Worm (Caenorhabditis elegans) whole organism, L3 larva: ENCODE measurements around the gene ZK1320.9.

Experiments used
- ama-1 ChIP-seq: fragments of 150-350 bp; optimal IDR thresholded peaks from 2 replicates; lab custom pipeline; 2018
- elt-3 ChIP-seq, 3 experiments: fragments of 150-350 bp in 1 of 3; sonication (generic microtip) in 2 of 3; optimal IDR thresholded peaks; 2 replicates in 2 of 3; 4 replicates in 1 of 3; lab custom pipeline; 2014 to 2017; ENCODE audit warnings: missing biosample characterization in 3 of 3, missing genetic modification characterization in 3 of 3
- lin-15B ChIP-seq: fragments of 150-350 bp; optimal IDR thresholded peaks from 2 replicates; lab custom pipeline; 2014; ENCODE audit warnings: missing biosample characterization, missing genetic modification characterization
- nhr-237 ChIP-seq: fragments of 150-350 bp; optimal IDR thresholded peaks from 2 replicates; lab custom pipeline; 2014; ENCODE audit warnings: missing biosample characterization, missing genetic modification characterization
- nhr-28 ChIP-seq: fragments of 150-350 bp; optimal IDR thresholded peaks from 2 replicates; lab custom pipeline; 2014; ENCODE audit warnings: missing biosample characterization, missing genetic modification characterization
- nhr-43 ChIP-seq: sonication (generic microtip); optimal IDR thresholded peaks from 2 replicates; lab custom pipeline; 2016; ENCODE audit warnings: mild to moderate bottlenecking, missing genetic modification characterization, missing compliant biosample characterization; ENCODE audit not compliant: poor library complexity, severe bottlenecking
- nhr-76 ChIP-seq: fragments of 150-350 bp; sonication (generic microtip); optimal IDR thresholded peaks from 5 replicates; lab custom pipeline; 2014; ENCODE audit warnings: missing biosample characterization, missing genetic modification characterization
- skn-1 ChIP-seq: fragments of 150-350 bp; optimal IDR thresholded peaks from 2 replicates; lab custom pipeline; 2014; ENCODE audit warnings: missing biosample characterization, missing genetic modification characterization
- unc-39 ChIP-seq: sonication (generic microtip); optimal IDR thresholded peaks from 4 replicates; lab custom pipeline; 2017; ENCODE audit warnings: missing biosample characterization, missing genetic modification characterization
- unc-62 ChIP-seq: fragments of 150-350 bp; sonication (generic microtip); optimal IDR thresholded peaks from 4 replicates; lab custom pipeline; 2014; ENCODE audit warnings: missing biosample characterization, missing genetic modification reagents, missing genetic modification characterization

- TF ChIP-seq nhr-43 (no peak), ama-1 (lab: Kevin White, UChicago) (no peak), lin-15B (tag; lab: Kevin White, UChicago) (no peak), elt-3 (tag; optimal IDR thresholded peaks at IDR 0.05; lab: Kevin White, UChicago) (no peak), nhr-28 (no peak), unc-39 (tag; lab: Kevin White, UChicago) (no peak), nhr-237 (tag; lab: Kevin White, UChicago) (no peak), skn-1 (no peak), nhr-76 (tag; lab: Kevin White, UChicago) (no peak), unc-62 (GFP tag; lab: Kevin White, UChicago) (no peak)
Measured at ce11 chrII:9703601-9704000, 17.1 kb upstream of the ZK1320.9 start, which contains the start of gene mop-25.2.
